Worm (Caenorhabditis elegans) whole organism, L1 larva: ENCODE data around the gene oat-1.

Experiments used
- aha-1 ChIP-seq: fragments of 150-350 bp; optimal IDR thresholded peaks from 2 replicates; lab custom pipeline; 2014; ENCODE audit warnings: missing biosample characterization, missing genetic modification characterization
- ama-1 ChIP-seq: fragments of 150-350 bp; optimal IDR thresholded peaks from 2 replicates; lab custom pipeline; 2014
- grh-1 ChIP-seq: fragments of 200-800 bp; sonication (Bioruptor generic); IDR thresholded peaks from 2 replicates; pipeline ENCODE4 v1.3.6; 2022; ENCODE audit warnings: missing genetic modification reagents, missing genetic modification characterization, missing compliant biosample characterization
- jun-1 ChIP-seq: fragments of 150-350 bp; optimal IDR thresholded peaks from 2 replicates; lab custom pipeline; 2014; ENCODE audit warnings: missing biosample characterization, missing genetic modification reagents, missing genetic modification characterization
- lin-13 ChIP-seq: fragments of 150-350 bp; optimal IDR thresholded peaks from 2 replicates; lab custom pipeline; 2014; ENCODE audit warnings: missing biosample characterization, missing genetic modification reagents, missing genetic modification characterization
- lin-35 ChIP-seq, 2 experiments: fragments of 150-350 bp; optimal IDR thresholded peaks; 2 replicates each; lab custom pipeline; 2014; ENCODE audit warnings: missing biosample characterization in 2 of 2, missing genetic modification characterization in 2 of 2, missing genetic modification reagents in 2 of 2
- lir-3 ChIP-seq: sonication (generic microtip); optimal IDR thresholded peaks from 2 replicates; lab custom pipeline; 2016; ENCODE audit warnings: mild to moderate bottlenecking, missing genetic modification characterization, moderate library complexity, missing compliant biosample characterization; ENCODE audit not compliant: poor library complexity
- mdl-1 ChIP-seq, 2 experiments: fragments of 150-350 bp; optimal IDR thresholded peaks; 2 replicates each; lab custom pipeline; 2014 to 2017; ENCODE audit warnings: missing biosample characterization in 2 of 2, missing genetic modification characterization in 2 of 2, inconsistent platforms in 1 of 2
- nhr-11 ChIP-seq: fragments of 150-350 bp; optimal IDR thresholded peaks from 2 replicates; lab custom pipeline; 2014; ENCODE audit warnings: missing biosample characterization, missing genetic modification characterization
- nhr-12 ChIP-seq: sonication (generic microtip); optimal IDR thresholded peaks from 2 replicates; lab custom pipeline; 2017; ENCODE audit warnings: missing biosample characterization, missing genetic modification characterization
- pag-3 ChIP-seq: sonication (generic microtip); optimal IDR thresholded peaks from 2 replicates; lab custom pipeline; 2017; ENCODE audit warnings: missing genetic modification characterization, mild to moderate bottlenecking, missing compliant biosample characterization, antibody characterized with exemption, borderline replicate concordance; ENCODE audit not compliant: insufficient read depth
- rnt-1 ChIP-seq: sonication (generic microtip); optimal IDR thresholded peaks from 2 replicates; lab custom pipeline; 2016; ENCODE audit warnings: mild to moderate bottlenecking, missing genetic modification characterization, moderate library complexity, missing compliant biosample characterization
- unc-86 ChIP-seq: sonication (generic microtip); optimal IDR thresholded peaks from 2 replicates; lab custom pipeline; 2016; ENCODE audit warnings: missing genetic modification characterization, missing compliant biosample characterization

DNA sequence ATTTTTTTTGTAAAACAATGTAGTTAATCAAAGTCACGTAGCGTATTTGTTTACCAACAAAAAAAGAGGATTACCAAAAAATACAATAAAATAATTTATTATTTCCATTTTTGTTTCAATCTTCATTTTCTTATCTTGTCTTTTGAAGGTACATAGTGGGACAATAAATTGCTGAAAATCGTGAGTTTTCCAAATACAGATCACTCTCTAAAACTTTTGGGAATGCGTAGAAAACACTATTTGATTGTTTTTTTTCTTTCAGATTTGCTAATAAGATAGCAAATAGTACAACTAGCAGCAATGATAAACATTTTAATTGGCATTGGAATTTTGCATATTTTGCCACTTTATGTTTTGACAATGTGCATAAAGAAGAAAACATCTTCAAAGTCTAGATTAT is 29.0 kb upstream of the oat-1 start, which contains the start of gene C28C12.1:
- TF ChIP-seq unc-86 (tag; lab: Kevin White, UChicago) (no peak), ama-1 (no peak), nhr-12 (no peak), pag-3 (tag; lab: Kevin White, UChicago) (no peak), lin-13 (GFP tag; lab: Kevin White, UChicago) (no peak), nhr-11 (tag; lab: Kevin White, UChicago) (no peak), mdl-1 (tag; optimal IDR thresholded peaks at IDR 0.05; lab: Kevin White, UChicago) (no peak), jun-1 (tag; lab: Kevin White, UChicago) (no peak), aha-1 (no peak), lir-3 (tag; lab: Kevin White, UChicago) (no peak), lin-35 (GFP tag; optimal IDR thresholded peaks at IDR 0.05; lab: Kevin White, UChicago) (no peak), rnt-1 (no peak), grh-1 (GFP tag; lab: Robert Waterston, UW) (no peak)
